Worm (Caenorhabditis elegans) whole organism, L3 larva: Measurements from ENCODE around the gene Y113G7B.27.

Experiments
- R02D3.7 ChIP-seq: fragments of 150-350 bp; optimal IDR thresholded peaks from 2 replicates; lab custom pipeline; 2014; ENCODE audit warnings: missing biosample characterization, missing genetic modification characterization
- ZK546.5 ChIP-seq: sonication (generic microtip); optimal IDR thresholded peaks from 2 replicates; lab custom pipeline; 2017; ENCODE audit warnings: missing biosample characterization, missing genetic modification characterization
- ama-1 ChIP-seq: fragments of 150-350 bp; optimal IDR thresholded peaks from 2 replicates; lab custom pipeline; 2018
- ceh-16 ChIP-seq: sonication (generic microtip); optimal IDR thresholded peaks from 2 replicates; lab custom pipeline; 2017; ENCODE audit warnings: missing biosample characterization, missing genetic modification characterization
- ceh-28 ChIP-seq: fragments of 150-350 bp; optimal IDR thresholded peaks from 2 replicates; lab custom pipeline; 2014; ENCODE audit warnings: missing biosample characterization, missing genetic modification reagents, missing genetic modification characterization
- ceh-9 ChIP-seq: sonication (generic microtip); optimal IDR thresholded peaks from 2 replicates; lab custom pipeline; 2018; ENCODE audit warnings: missing biosample characterization, missing genetic modification characterization
- daf-12 ChIP-seq: fragments of 150-350 bp; optimal IDR thresholded peaks from 2 replicates; lab custom pipeline; 2014; ENCODE audit warnings: missing biosample characterization, missing genetic modification reagents, missing genetic modification characterization
- egl-5 ChIP-seq: fragments of 150-350 bp; optimal IDR thresholded peaks from 2 replicates; lab custom pipeline; 2017; ENCODE audit warnings: missing biosample characterization, missing genetic modification reagents, missing genetic modification characterization, inconsistent platforms
- elt-1 ChIP-seq: fragments of 150-350 bp; optimal IDR thresholded peaks from 2 replicates; lab custom pipeline; 2014; ENCODE audit warnings: missing biosample characterization, missing genetic modification characterization
- elt-2 ChIP-seq: sonication (generic microtip); optimal IDR thresholded peaks from 2 replicates; lab custom pipeline; 2016; ENCODE audit warnings: missing genetic modification reagents, mild to moderate bottlenecking, missing genetic modification characterization, missing compliant biosample characterization
- eor-1 ChIP-seq, 2 experiments: fragments of 150-350 bp; optimal IDR thresholded peaks; 2 replicates each; lab custom pipeline; 2014 to 2018; ENCODE audit warnings: missing biosample characterization in 2 of 2, missing genetic modification characterization in 2 of 2
- fkh-2 ChIP-seq: fragments of 150-350 bp; optimal IDR thresholded peaks from 2 replicates; lab custom pipeline; 2014; ENCODE audit warnings: missing biosample characterization, missing genetic modification reagents, missing genetic modification characterization
- fos-1 ChIP-seq: fragments of 150-350 bp; optimal IDR thresholded peaks from 2 replicates; lab custom pipeline; 2014; ENCODE audit warnings: missing biosample characterization, missing genetic modification characterization
- lin-15B ChIP-seq: fragments of 150-350 bp; optimal IDR thresholded peaks from 2 replicates; lab custom pipeline; 2014; ENCODE audit warnings: missing biosample characterization, missing genetic modification characterization
- lin-39 ChIP-seq: fragments of 150-350 bp; optimal IDR thresholded peaks from 2 replicates; lab custom pipeline; 2018; ENCODE audit warnings: missing biosample characterization, missing genetic modification reagents, missing genetic modification characterization
- lsy-12 ChIP-seq: sonication (generic microtip); optimal IDR thresholded peaks from 2 replicates; lab custom pipeline; 2016; ENCODE audit warnings: mild to moderate bottlenecking, missing genetic modification characterization, missing compliant biosample characterization
- nfya-1 ChIP-seq: sonication (generic microtip); optimal IDR thresholded peaks from 2 replicates; lab custom pipeline; 2017; ENCODE audit warnings: missing genetic modification characterization, mild to moderate bottlenecking, missing compliant biosample characterization, antibody characterized with exemption, moderate library complexity; ENCODE audit not compliant: insufficient read depth
- nhr-12 ChIP-seq: fragments of 150-350 bp; optimal IDR thresholded peaks from 2 replicates; lab custom pipeline; 2014; ENCODE audit warnings: missing biosample characterization, missing genetic modification characterization
- nhr-23 ChIP-seq: fragments of 150-350 bp; optimal IDR thresholded peaks from 2 replicates; lab custom pipeline; 2014; ENCODE audit warnings: missing biosample characterization, missing genetic modification reagents, missing genetic modification characterization
- nhr-237 ChIP-seq: fragments of 150-350 bp; optimal IDR thresholded peaks from 2 replicates; lab custom pipeline; 2014; ENCODE audit warnings: missing biosample characterization, missing genetic modification characterization
- nhr-28 ChIP-seq: fragments of 150-350 bp; optimal IDR thresholded peaks from 2 replicates; lab custom pipeline; 2014; ENCODE audit warnings: missing biosample characterization, missing genetic modification characterization
- nhr-43 ChIP-seq: sonication (generic microtip); optimal IDR thresholded peaks from 2 replicates; lab custom pipeline; 2016; ENCODE audit warnings: mild to moderate bottlenecking, missing genetic modification characterization, missing compliant biosample characterization; ENCODE audit not compliant: poor library complexity, severe bottlenecking
- nhr-67 ChIP-seq: fragments of 150-350 bp; optimal IDR thresholded peaks from 2 replicates; lab custom pipeline; 2014; ENCODE audit warnings: missing biosample characterization, missing genetic modification characterization
- nhr-76 ChIP-seq: fragments of 150-350 bp; sonication (generic microtip); optimal IDR thresholded peaks from 5 replicates; lab custom pipeline; 2014; ENCODE audit warnings: missing biosample characterization, missing genetic modification characterization
- nhr-77 ChIP-seq: fragments of 150-350 bp; optimal IDR thresholded peaks from 2 replicates; lab custom pipeline; 2014; ENCODE audit warnings: missing biosample characterization, missing genetic modification characterization
- pha-4 ChIP-seq: fragments of 150-350 bp; optimal IDR thresholded peaks from 2 replicates; lab custom pipeline; 2014; ENCODE audit warnings: missing biosample characterization, missing genetic modification reagents, missing genetic modification characterization
- pqm-1 ChIP-seq: fragments of 150-350 bp; optimal IDR thresholded peaks from 2 replicates; lab custom pipeline; 2017; ENCODE audit warnings: missing biosample characterization, missing genetic modification characterization, inconsistent platforms
- sea-2 ChIP-seq: fragments of 150-350 bp; sonication (generic microtip); optimal IDR thresholded peaks from 4 replicates; lab custom pipeline; 2014; ENCODE audit warnings: missing biosample characterization, missing genetic modification reagents, missing genetic modification characterization
- skn-1 ChIP-seq: fragments of 150-350 bp; optimal IDR thresholded peaks from 2 replicates; lab custom pipeline; 2014; ENCODE audit warnings: missing biosample characterization, missing genetic modification characterization
- snpc-4 ChIP-seq: fragments of 150-350 bp; optimal IDR thresholded peaks from 2 replicates; lab custom pipeline; 2014; ENCODE audit warnings: missing biosample characterization, missing genetic modification characterization
- unc-62 ChIP-seq: fragments of 150-350 bp; sonication (generic microtip); optimal IDR thresholded peaks from 4 replicates; lab custom pipeline; 2014; ENCODE audit warnings: missing biosample characterization, missing genetic modification reagents, missing genetic modification characterization
- zag-1 ChIP-seq: fragments of 150-350 bp; optimal IDR thresholded peaks from 2 replicates; lab custom pipeline; 2014; ENCODE audit warnings: missing biosample characterization, missing genetic modification characterization
- ztf-11 ChIP-seq: fragments of 150-350 bp; optimal IDR thresholded peaks from 2 replicates; lab custom pipeline; 2014; ENCODE audit warnings: missing biosample characterization, missing genetic modification characterization

The Y113G7B.27 gene

ce11 chrV:20233743-20234142 is 41.1 kb downstream of the Y113G7B.27 start, which contains the start of gene Y113G7B.15:
Gene Y113G7B.15, minus strand, starts transcription at chrV:20233843.
- TF ChIP-seq ztf-11 (tag; lab: Kevin White, UChicago) (no peak), lsy-12 (tag; lab: Kevin White, UChicago) (no peak), ceh-28 (no peak)

- TF ChIP-seq skn-1 (tag; lab: Kevin White, UChicago) = no peak
- TF ChIP-seq nhr-28 (tag; lab: Kevin White, UChicago) = no peak
- TF ChIP-seq eor-1 (tag; optimal IDR thresholded peaks at IDR 0.05; lab: Kevin White, UChicago) = no peak
- no peak for TF ChIP-seq nhr-77 (tag; lab: Kevin White, UChicago)
- no peak for TF ChIP-seq lin-15B (tag; lab: Kevin White, UChicago)
- no peak for TF ChIP-seq sea-2
- no peak for TF ChIP-seq fkh-2 (tag; lab: Kevin White, UChicago)
- no peak for TF ChIP-seq ZK546.5 (tag; lab: Kevin White, UChicago)
Measured at ce11 chrV:20234439-20234838, 41.8 kb downstream of the Y113G7B.27 start.

- TF ChIP-seq snpc-4 (tag; lab: Kevin White, UChicago) (no peak), nfya-1 (tag; lab: Kevin White, UChicago) (no peak), pqm-1 (no peak), unc-62 (GFP tag; lab: Kevin White, UChicago) (no peak), pha-4 (tag; lab: Kevin White, UChicago) (no peak), ceh-9 (no peak), zag-1 (tag; lab: Kevin White, UChicago) (no peak), sea-2 (no peak), elt-1 (no peak), skn-1 (tag; lab: Kevin White, UChicago) (no peak), ztf-11 (tag; lab: Kevin White, UChicago) (no peak), ama-1 (no peak), lin-15B (tag; lab: Kevin White, UChicago) (no peak), elt-2 (tag; lab: Kevin White, UChicago) (no peak), ceh-28 (no peak), fos-1 (no peak), R02D3.7 (tag; lab: Kevin White, UChicago) (no peak), nhr-237 (no peak), lin-39 (tag; lab: Kevin White, UChicago) (no peak)
- TF ChIP-seq, all 47 proteins: peak for 0
Measured at ce11 chrV:20235231-20235630, 42.6 kb downstream of the Y113G7B.27 start.

- TF ChIP-seq nhr-67 (tag; lab: Kevin White, UChicago) (no peak), nhr-237 (no peak), elt-2 (tag; lab: Kevin White, UChicago) (no peak), nhr-43 (no peak), nhr-12 (tag; lab: Kevin White, UChicago) (no peak), lin-15B (tag; lab: Kevin White, UChicago) (no peak), nhr-76 (no peak), nhr-77 (tag; lab: Kevin White, UChicago) (no peak), pha-4 (tag; lab: Kevin White, UChicago) (no peak), daf-12 (tag; lab: Kevin White, UChicago) (no peak), sea-2 (no peak), nhr-23 (tag; lab: Kevin White, UChicago) (no peak), ceh-16 (no peak), elt-1 (no peak)
Measured at ce11 chrV:20237429-20237828, 44.8 kb downstream of the Y113G7B.27 start, which contains the start of gene sld-5. Gene sld-5, minus strand, starts transcription at chrV:20237745.

- no peak for TF ChIP-seq egl-5 (tag; lab: Kevin White, UChicago)
Measured at ce11 chrV:20241243-20241862, 48.7 kb downstream of the Y113G7B.27 start.
